Worm (Caenorhabditis elegans) whole organism, late embryonic: ENCODE results near the gene C42D8.1.

Experiments
- C08G9.2 ChIP-seq: sonication (generic microtip); optimal IDR thresholded peaks from 2 replicates; lab custom pipeline; 2016; ENCODE audit warnings: mild to moderate bottlenecking, missing genetic modification characterization, moderate library complexity, missing compliant biosample characterization
- lin-11 ChIP-seq: fragments of 200-800 bp; sonication (Bioruptor generic); optimal IDR thresholded peaks from 2 replicates; lab custom pipeline; 2018; ENCODE audit warnings: mild to moderate bottlenecking, missing genetic modification characterization, missing compliant biosample characterization

DNA sequence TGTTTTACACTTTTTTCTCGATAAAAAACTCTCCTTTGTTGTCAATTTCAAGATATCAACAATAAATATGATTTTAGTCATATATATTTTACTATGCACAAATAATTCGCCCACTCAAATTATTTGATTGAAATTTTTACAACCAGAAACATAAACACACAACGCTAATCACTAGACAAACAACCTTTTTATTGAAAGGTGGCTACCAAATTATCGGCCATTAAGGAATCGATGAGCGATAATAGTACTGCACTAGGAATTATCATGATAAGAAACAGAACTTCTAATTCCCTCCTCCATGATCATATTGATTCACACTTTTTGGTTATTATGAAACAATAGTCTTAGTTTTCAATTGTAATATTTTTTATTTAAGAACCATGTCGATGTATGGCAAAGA, at the start of gene C42D8.1:
- TF ChIP-seq C08G9.2 (tag; lab: Kevin White, UChicago) (no peak), lin-11 (tag; lab: Kevin White, UChicago) (no peak)
